Fruit fly (Drosophila melanogaster) whole organism, embryonic: ENCODE data around the gene Adgf-C.

Experiments
- Abd-B ChIP-seq: fragments of 200-800 bp; sonication (Bioruptor generic); optimal IDR thresholded peaks from 2 replicates; lab custom pipeline; 2018; ENCODE audit warnings: missing biosample characterization, mild to moderate bottlenecking, missing genetic modification characterization, moderate library complexity
- Bdp1 ChIP-seq: fragments of 200-800 bp; sonication (Bioruptor generic); optimal IDR thresholded peaks from 3 replicates; lab custom pipeline; 2016; ENCODE audit warnings: missing biosample characterization, missing genetic modification characterization
- C15 ChIP-seq: fragments of 200-800 bp; sonication (Bioruptor generic); IDR thresholded peaks from 3 replicates; pipeline ENCODE4 v1.3.6; 2022; ENCODE audit warnings: missing biosample characterization, missing genetic modification characterization
- CG10267 ChIP-seq: fragments of 200-800 bp; sonication (Bioruptor generic); optimal IDR thresholded peaks from 2 replicates; lab custom pipeline; 2018; ENCODE audit warnings: missing biosample characterization, mild to moderate bottlenecking, missing genetic modification characterization, moderate library complexity
- CG10274 ChIP-seq: fragments of 200-800 bp; sonication (Bioruptor generic); optimal IDR thresholded peaks from 3 replicates; lab custom pipeline; 2017; ENCODE audit warnings: missing biosample characterization, mild to moderate bottlenecking, missing genetic modification characterization
- CG10462 ChIP-seq: fragments of 200-800 bp; sonication (Bioruptor generic); optimal IDR thresholded peaks from 2 replicates; lab custom pipeline; 2016; ENCODE audit warnings: missing biosample characterization, missing genetic modification characterization
- CG12104 ChIP-seq: fragments of 200-800 bp; sonication (Bioruptor generic); optimal IDR thresholded peaks from 3 replicates; lab custom pipeline; 2016; ENCODE audit warnings: missing biosample characterization, missing genetic modification characterization
- CG12219 ChIP-seq: fragments of 200-800 bp; sonication (Bioruptor generic); optimal IDR thresholded peaks from 3 replicates; lab custom pipeline; 2018; ENCODE audit warnings: missing biosample characterization, mild to moderate bottlenecking, missing genetic modification characterization
- CG12391 ChIP-seq: fragments of 200-800 bp; sonication (Bioruptor generic); optimal IDR thresholded peaks from 3 replicates; lab custom pipeline; 2018; ENCODE audit warnings: missing biosample characterization, mild to moderate bottlenecking, missing genetic modification characterization, moderate library complexity
- CG14667 ChIP-seq: fragments of 200-800 bp; sonication (Bioruptor generic); IDR thresholded peaks from 2 replicates; pipeline ENCODE4 v1.3.6; 2022; ENCODE audit warnings: missing biosample characterization, missing genetic modification characterization
- CG17385 ChIP-seq: fragments of 200-800 bp; sonication (Bioruptor generic); optimal IDR thresholded peaks from 3 replicates; lab custom pipeline; 2018; ENCODE audit warnings: missing biosample characterization, mild to moderate bottlenecking, missing genetic modification characterization
- CG17802 ChIP-seq: fragments of 200-800 bp; sonication (Bioruptor generic); optimal IDR thresholded peaks from 2 replicates; lab custom pipeline; 2018; ENCODE audit warnings: missing biosample characterization, mild to moderate bottlenecking, missing genetic modification characterization, moderate library complexity
- CG2120 ChIP-seq: fragments of 200-800 bp; sonication (Bioruptor generic); optimal IDR thresholded peaks from 3 replicates; lab custom pipeline; 2016; ENCODE audit warnings: missing biosample characterization, missing genetic modification characterization
- CG2889 ChIP-seq: fragments of 200-800 bp; sonication (Bioruptor generic); IDR thresholded peaks from 3 replicates; pipeline ENCODE4 v1.3.6; 2022; ENCODE audit warnings: missing biosample characterization, missing genetic modification characterization
- CG6765 ChIP-seq: fragments of 200-800 bp; sonication (Bioruptor generic); optimal IDR thresholded peaks from 3 replicates; lab custom pipeline; 2017; ENCODE audit warnings: missing biosample characterization, mild to moderate bottlenecking, missing genetic modification characterization
- CG6854 ChIP-seq: fragments of 200-800 bp; sonication (Bioruptor generic); optimal IDR thresholded peaks from 3 replicates; lab custom pipeline; 2017; ENCODE audit warnings: missing biosample characterization, mild to moderate bottlenecking, missing genetic modification characterization
- CG7271 ChIP-seq: fragments of 200-800 bp; sonication (Bioruptor generic); optimal IDR thresholded peaks from 2 replicates; lab custom pipeline; 2018; ENCODE audit warnings: missing biosample characterization, mild to moderate bottlenecking, missing genetic modification characterization, moderate library complexity
- CG7357 ChIP-seq: fragments of 200-800 bp; sonication (Bioruptor generic); IDR thresholded peaks from 3 replicates; pipeline ENCODE4 v1.3.6; 2022; ENCODE audit warnings: missing biosample characterization, missing genetic modification characterization
- CG7839 ChIP-seq: fragments of 200-800 bp; sonication (Bioruptor generic); optimal IDR thresholded peaks from 3 replicates; lab custom pipeline; 2018; ENCODE audit warnings: missing biosample characterization, mild to moderate bottlenecking, missing genetic modification characterization, moderate library complexity
- CG8281 ChIP-seq: fragments of 200-800 bp; sonication (Bioruptor generic); optimal IDR thresholded peaks from 2 replicates; lab custom pipeline; 2018; ENCODE audit warnings: missing biosample characterization, mild to moderate bottlenecking, missing genetic modification characterization, moderate library complexity
- CG8388 ChIP-seq: fragments of 200-800 bp; sonication (Bioruptor generic); optimal IDR thresholded peaks from 2 replicates; lab custom pipeline; 2019; ENCODE audit warnings: missing biosample characterization, mild to moderate bottlenecking, missing genetic modification characterization, moderate library complexity
- CG8765 ChIP-seq: fragments of 200-800 bp; sonication (Bioruptor generic); IDR thresholded peaks from 2 replicates; pipeline ENCODE4 v1.3.6; 2022; ENCODE audit warnings: missing biosample characterization, missing genetic modification characterization
- CG8924 ChIP-seq: fragments of 200-800 bp; optimal IDR thresholded peaks from 3 replicates; lab custom pipeline; 2019; ENCODE audit warnings: missing biosample characterization, mild to moderate bottlenecking, missing genetic modification characterization, moderate library complexity
- D ChIP-seq, 2 experiments: fragments of 200-800 bp in 1 of 2; fragments of >200 bp in 1 of 2; sonication (Bioruptor generic) in 1 of 2; optimal IDR thresholded peaks; 2 replicates in 1 of 2; 3 replicates in 1 of 2; lab custom pipeline; 2017; ENCODE audit warnings: mild to moderate bottlenecking in 1 of 2, missing biosample characterization in 1 of 2, missing genetic modification characterization in 1 of 2, missing genetic modification reagents in 1 of 2
- E2f1 ChIP-seq: fragments of 200-800 bp; sonication (Bioruptor generic); IDR thresholded peaks from 2 replicates; pipeline ENCODE4 v1.3.6; 2022; ENCODE audit warnings: missing biosample characterization, missing genetic modification characterization
- Eip74EF ChIP-seq, 2 experiments: fragments of 200-800 bp in 1 of 2; fragments of >200 bp in 1 of 2; sonication (Bioruptor generic) in 1 of 2; optimal IDR thresholded peaks; 2 replicates each; lab custom pipeline; 2017 to 2019; ENCODE audit warnings: missing biosample characterization in 2 of 2, missing genetic modification characterization in 2 of 2, mild to moderate bottlenecking in 1 of 2, moderate library complexity in 1 of 2
- Ets65A ChIP-seq: fragments of 200-800 bp; sonication (Bioruptor generic); peaks from one replicate; lab custom pipeline; 2016; ENCODE audit warnings: missing biosample characterization, missing genetic modification characterization
- HLH3B ChIP-seq: fragments of 200-800 bp; sonication (Bioruptor generic); IDR thresholded peaks from 2 replicates; pipeline ENCODE4 v1.3.6; 2022; ENCODE audit warnings: missing biosample characterization, missing genetic modification characterization
- MBD-R2 ChIP-seq: fragments of 200-800 bp; sonication (Bioruptor generic); IDR thresholded peaks from 2 replicates; pipeline ENCODE4 v1.3.6; 2022; ENCODE audit warnings: missing biosample characterization, missing genetic modification characterization
- Max ChIP-seq: fragments of 200-800 bp; sonication (Bioruptor generic); optimal IDR thresholded peaks from 2 replicates; lab custom pipeline; 2016; ENCODE audit warnings: missing biosample characterization, mild to moderate bottlenecking, missing genetic modification characterization
- Neu2 ChIP-seq: fragments of 200-800 bp; sonication (Bioruptor generic); optimal IDR thresholded peaks from 3 replicates; lab custom pipeline; 2016; ENCODE audit warnings: missing biosample characterization, missing genetic modification characterization, borderline replicate concordance
- Nf-YA ChIP-seq: fragments of 200-800 bp; sonication (Bioruptor generic); IDR thresholded peaks from 2 replicates; pipeline ENCODE4 v1.3.6; 2022; ENCODE audit warnings: missing biosample characterization, missing genetic modification characterization
- Oli ChIP-seq: fragments of 200-800 bp; sonication (Bioruptor generic); optimal IDR thresholded peaks from 2 replicates; lab custom pipeline; 2018; ENCODE audit warnings: missing biosample characterization, mild to moderate bottlenecking, missing genetic modification characterization, moderate library complexity
- Pdp1 ChIP-seq, 2 experiments: fragments of 200-800 bp; sonication (Bioruptor generic); optimal IDR thresholded peaks; 3 replicates each; lab custom pipeline; 2016; ENCODE audit warnings: missing biosample characterization in 2 of 2, missing genetic modification characterization in 2 of 2, mild to moderate bottlenecking in 1 of 2, moderate library complexity in 1 of 2
- cas ChIP-seq: fragments of 200-800 bp; sonication (Bioruptor generic); IDR thresholded peaks from 2 replicates; pipeline ENCODE4 v1.3.6; 2022; ENCODE audit warnings: missing biosample characterization, missing genetic modification characterization
- emc ChIP-seq: fragments of 200-800 bp; sonication (Bioruptor generic); optimal IDR thresholded peaks from 2 replicates; lab custom pipeline; 2016; ENCODE audit warnings: missing biosample characterization, missing genetic modification characterization
- eyg ChIP-seq: fragments of 200-800 bp; sonication (Bioruptor generic); optimal IDR thresholded peaks from 3 replicates; lab custom pipeline; 2016; ENCODE audit warnings: missing biosample characterization, missing genetic modification characterization
- gce ChIP-seq: fragments of 200-800 bp; sonication (Bioruptor generic); IDR thresholded peaks from 3 replicates; pipeline ENCODE4 v1.3.6; 2022; ENCODE audit warnings: missing biosample characterization, missing genetic modification characterization
- gfzf ChIP-seq: fragments of 200-800 bp; sonication (Bioruptor generic); optimal IDR thresholded peaks from 2 replicates; lab custom pipeline; 2016; ENCODE audit warnings: missing biosample characterization, mild to moderate bottlenecking, missing genetic modification characterization, moderate library complexity
- grn ChIP-seq: fragments of 200-800 bp; sonication (Bioruptor generic); optimal IDR thresholded peaks from 3 replicates; lab custom pipeline; 2017; ENCODE audit warnings: missing biosample characterization, missing genetic modification characterization
- lab ChIP-seq: fragments of 200-800 bp; sonication (Bioruptor generic); optimal IDR thresholded peaks from 3 replicates; lab custom pipeline; 2017; ENCODE audit warnings: missing biosample characterization, missing genetic modification characterization, mild to moderate bottlenecking, moderate library complexity, missing genetic modification reagents
- lola ChIP-seq, 3 experiments: fragments of >200 bp in 2 of 3; fragments of 200-800 bp in 1 of 3; sonication (Bioruptor generic) in 1 of 3; optimal IDR thresholded peaks; 2 replicates each; lab custom pipeline; 2017 to 2019; ENCODE audit warnings: missing biosample characterization in 3 of 3, missing genetic modification characterization in 3 of 3, mild to moderate bottlenecking in 1 of 3, moderate library complexity in 1 of 3
- mam ChIP-seq: fragments of 200-800 bp; sonication (Bioruptor generic); optimal IDR thresholded peaks from 3 replicates; lab custom pipeline; 2016; ENCODE audit warnings: missing biosample characterization, missing genetic modification characterization
- phol ChIP-seq: fragments of 200-800 bp; sonication (Bioruptor generic); optimal IDR thresholded peaks from 3 replicates; lab custom pipeline; 2018; ENCODE audit warnings: missing biosample characterization, mild to moderate bottlenecking, missing genetic modification characterization, moderate library complexity
- sc ChIP-seq, 3 experiments: fragments of >200 bp in 2 of 3; fragments of 200-800 bp in 1 of 3; sonication (Bioruptor generic) in 1 of 3; optimal IDR thresholded peaks; 2 replicates in 2 of 3; 3 replicates in 1 of 3; lab custom pipeline; 2017; ENCODE audit warnings: mild to moderate bottlenecking in 1 of 3, missing biosample characterization in 1 of 3, missing genetic modification characterization in 1 of 3, missing genetic modification reagents in 1 of 3
- sisA ChIP-seq: fragments of 200-800 bp; sonication (Bioruptor generic); IDR thresholded peaks from 2 replicates; pipeline ENCODE4 v1.3.6; 2022; ENCODE audit warnings: missing biosample characterization, missing genetic modification characterization
- toy ChIP-seq: fragments of 200-800 bp; sonication (Bioruptor generic); IDR thresholded peaks from 2 replicates; pipeline ENCODE4 v1.3.6; 2022; ENCODE audit warnings: missing biosample characterization, missing genetic modification characterization

Gene Adgf-C

dm6 chr3R:13660924-13661659 is 45.5 kb upstream of the Adgf-C start, which contains the start of gene B52 (continued):
- peak; percentile 8 for TF ChIP-seq D (optimal IDR thresholded peaks at IDR 0.05; lab: Kevin White, UChicago)
- peak; percentile 41 for TF ChIP-seq D (GFP tag; optimal IDR thresholded peaks at IDR 0.05; lab: Kevin White, UChicago)
- TF ChIP-seq Max (GFP tag; lab: Kevin White, UChicago), result peak; percentile 40
- TF ChIP-seq CG2120 (GFP tag; lab: Kevin White, UChicago), result peak; percentile 12
- no peak for TF ChIP-seq toy (GFP tag; lab: Robert Waterston, UW)
- peak; percentile 92 for TF ChIP-seq Ets65A (GFP tag; lab: Kevin White, UChicago)
- TF ChIP-seq CG12391, result peak; percentile 57
- TF ChIP-seq CG6765 (GFP tag; lab: Kevin White, UChicago), result peak; percentile 85
- TF ChIP-seq CG8765 (GFP tag; lab: Robert Waterston, UW), result 0 out of 2 replicates have a peak, but pooled peaks have one; percentile 41
- TF ChIP-seq CG7271 (tag; lab: Kevin White, UChicago), result peak; percentile 78
- peak; percentile 39 for TF ChIP-seq HLH3B
- no peak for TF ChIP-seq Eip74EF (GFP tag; optimal IDR thresholded peaks at IDR 0.05; lab: Kevin White, UChicago)
- TF ChIP-seq CG17802 (tag; lab: Kevin White, UChicago), result peak; percentile 93
- no peak for TF ChIP-seq Neu2
- peak; percentile 31; the same call in 1 of the 3 replicates for TF ChIP-seq CG7357 (GFP tag; lab: Robert Waterston, UW)
- peak; percentile 68; the same call in 1 of the 2 replicates for TF ChIP-seq CG14667 (GFP tag; lab: Robert Waterston, UW)
- peak; percentile 45 for TF ChIP-seq Bdp1
- TF ChIP-seq CG7839 (tag; lab: Kevin White, UChicago), result no peak
- no peak for TF ChIP-seq cas (GFP tag; lab: Robert Waterston, UW)
- TF ChIP-seq CG10267, result peak; percentile 37
- peak in 1 of 2 experiments; percentile 35 for TF ChIP-seq Pdp1 (GFP tag; optimal IDR thresholded peaks at IDR 0.05; lab: Kevin White, UChicago)
- no peak for TF ChIP-seq grn (GFP tag; lab: Kevin White, UChicago)
- TF ChIP-seq Oli (tag; lab: Kevin White, UChicago), result peak; percentile 10
- no peak for TF ChIP-seq CG10462 (GFP tag; lab: Kevin White, UChicago)
- peak; percentile 42 for TF ChIP-seq gfzf (GFP tag; lab: Kevin White, UChicago)
- peak; percentile 41 for TF ChIP-seq CG10274 (GFP tag; lab: Kevin White, UChicago)
- TF ChIP-seq E2f1 (GFP tag; lab: Robert Waterston, UW), result peak; percentile 84
- TF ChIP-seq gce (GFP tag; lab: Robert Waterston, UW), result peak; percentile 70; the same call in 1 of the 3 replicates
- TF ChIP-seq mam (GFP tag; lab: Kevin White, UChicago), result peak; percentile 66
- no peak for TF ChIP-seq CG8924 (tag; lab: Kevin White, UChicago)
- peak; percentile 59 for TF ChIP-seq eyg (GFP tag; lab: Kevin White, UChicago)
- peak; percentile 10 for TF ChIP-seq Abd-B (GFP tag; lab: Kevin White, UChicago)
- peak; percentile 24 for TF ChIP-seq emc (GFP tag; lab: Kevin White, UChicago)
- peak; percentile 40 for TF ChIP-seq CG8388 (GFP tag; lab: Kevin White, UChicago)
- TF ChIP-seq sc (optimal IDR thresholded peaks at IDR 0.05; lab: Kevin White, UChicago), result no peak
- TF ChIP-seq sc (GFP tag; optimal IDR thresholded peaks at IDR 0.05; lab: Kevin White, UChicago), result peak; percentile 23
- TF ChIP-seq CG6854 (GFP tag; lab: Kevin White, UChicago), result peak; percentile 70
- TF ChIP-seq phol (tag; lab: Kevin White, UChicago), result peak; percentile 99
- TF ChIP-seq CG12219, result peak; percentile 62
- TF ChIP-seq CG17385 (GFP tag; lab: Kevin White, UChicago), result peak; percentile 79
- TF ChIP-seq lab (GFP tag; lab: Kevin White, UChicago), result peak; percentile 87
- peak in 1 of 3 experiments; percentile 38 for TF ChIP-seq lola (GFP tag; optimal IDR thresholded peaks at IDR 0.05; lab: Kevin White, UChicago)
- TF ChIP-seq C15 (GFP tag; lab: Robert Waterston, UW), result 0 out of 3 replicates have a peak, but pooled peaks have one; percentile 49
- peak; percentile 62 for TF ChIP-seq sisA
- 0 out of 2 replicates have a peak, but pooled peaks have one; percentile 35 for TF ChIP-seq Nf-YA (GFP tag; lab: Robert Waterston, UW)
- TF ChIP-seq CG8281 (tag; lab: Kevin White, UChicago), result peak; percentile 11
- TF ChIP-seq CG12104, result peak; percentile 8
- 0 out of 3 replicates have a peak, but pooled peaks have one; percentile 42 for TF ChIP-seq CG2889 (GFP tag; lab: Robert Waterston, UW)
- TF ChIP-seq MBD-R2 (GFP tag; lab: Robert Waterston, UW), result peak; percentile 49
